Fruit fly (Drosophila melanogaster): ENCODE measurements around the gene CG15812.

CG15812 gene

DNA sequence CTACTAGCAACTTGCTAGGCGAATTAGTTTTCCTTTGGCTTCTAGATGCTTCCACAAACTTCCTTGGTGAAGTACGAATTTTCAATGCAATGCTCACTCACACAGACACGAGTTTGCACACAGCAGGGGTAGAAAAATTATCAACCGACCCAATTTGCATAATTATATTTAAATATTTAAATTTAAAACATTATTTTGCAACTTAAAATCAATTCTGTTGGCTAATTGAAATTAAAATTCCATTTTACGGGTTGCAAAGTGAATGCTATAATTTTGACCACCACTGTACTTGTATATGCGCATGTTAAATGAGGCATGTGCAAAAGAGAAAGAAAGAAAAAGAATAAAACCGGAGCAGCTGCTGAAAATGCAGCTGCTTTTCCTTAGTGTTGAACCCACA, 34.3 kb downstream of the CG15812 start (continued):
- peak; percentile 91 for TF ChIP-seq Med (GFP tag)
- peak; percentile 89 for TF ChIP-seq ken (GFP tag; IDR thresholded peaks at IDR 0.05)
- TF ChIP-seq pita (GFP tag; optimal IDR thresholded peaks at IDR 0.05): no peak
- peak; percentile 77 for TF ChIP-seq Taf1 (GFP tag; IDR thresholded peaks at IDR 0.05)
- TF ChIP-seq Ptx1 (GFP tag; IDR thresholded peaks at IDR 0.05): peak; percentile 95
- TF ChIP-seq Xbp1 (GFP tag; optimal IDR thresholded peaks at IDR 0.05): peak; percentile 93
- no peak for TF ChIP-seq Bgb (GFP tag; IDR thresholded peaks at IDR 0.05; ENCODE audit: partially characterized antibody)
- peak; percentile 96 for TF ChIP-seq gem (tag; optimal IDR thresholded peaks at IDR 0.05)
- TF ChIP-seq CG7357 (GFP tag; IDR thresholded peaks at IDR 0.05): peak; percentile 82
- peak; percentile 80 for TF ChIP-seq al (GFP tag; IDR thresholded peaks at IDR 0.05)
- no peak for TF ChIP-seq crc (GFP tag; optimal IDR thresholded peaks at IDR 0.05)
- peak; percentile 29 for TF ChIP-seq jumu (GFP tag; optimal IDR thresholded peaks at IDR 0.05)
- peak in 1 of 2 experiments; percentile 11 for TF ChIP-seq insv (GFP tag; optimal IDR thresholded peaks at IDR 0.05)
- TF ChIP-seq her (GFP tag; optimal IDR thresholded peaks at IDR 0.05): no peak
- TF ChIP-seq B-H2 (GFP tag; optimal IDR thresholded peaks at IDR 0.05): peak; percentile 58
- peak; percentile 86 for TF ChIP-seq Gsc (GFP tag; IDR thresholded peaks at IDR 0.05)
- TF ChIP-seq org-1 (GFP tag; optimal IDR thresholded peaks at IDR 0.05): peak; percentile 87
- no peak for TF ChIP-seq CG7786 (GFP tag; optimal IDR thresholded peaks at IDR 0.05)
- TF ChIP-seq tio (GFP tag; optimal IDR thresholded peaks at IDR 0.05): peak; percentile 88
- no peak for TF ChIP-seq dm (GFP tag; optimal IDR thresholded peaks at IDR 0.05)
- TF ChIP-seq br (optimal IDR thresholded peaks at IDR 0.05): no peak
- peak; percentile 88 for TF ChIP-seq CG1233 (GFP tag; optimal IDR thresholded peaks at IDR 0.05)
- peak; percentile 92 for TF ChIP-seq CG11247 (GFP tag; IDR thresholded peaks at IDR 0.05)
- TF ChIP-seq row (GFP tag; IDR thresholded peaks at IDR 0.05): peak; percentile 95
- TF ChIP-seq esg (GFP tag; conservative IDR thresholded peaks at IDR 0.05): peak; percentile 89
- TF ChIP-seq CG34224 (GFP tag; IDR thresholded peaks at IDR 0.05; ENCODE audit: partially characterized antibody): no peak
- peak in 1 of 2 experiments; percentile 53 for TF ChIP-seq crp (GFP tag; optimal IDR thresholded peaks at IDR 0.05)
- peak; percentile 94 for TF ChIP-seq Asciz (GFP tag; optimal IDR thresholded peaks at IDR 0.05)
- TF ChIP-seq shn (GFP tag; optimal IDR thresholded peaks at IDR 0.05): no peak
- TF ChIP-seq fru (optimal IDR thresholded peaks at IDR 0.05): no peak
- peak; percentile 66 for TF ChIP-seq CG16863 (GFP tag; optimal IDR thresholded peaks at IDR 0.05)
- no peak for TF ChIP-seq h (optimal IDR thresholded peaks at IDR 0.05)
- peak; percentile 78 for TF ChIP-seq CG9215 (GFP tag; IDR thresholded peaks at IDR 0.05)
- TF ChIP-seq ftz-f1 (GFP tag; optimal IDR thresholded peaks at IDR 0.05): no peak
- TF ChIP-seq toy (GFP tag; IDR thresholded peaks at IDR 0.05): peak; percentile 72
- TF ChIP-seq zen (tag; optimal IDR thresholded peaks at IDR 0.05): peak; percentile 97
- peak; percentile 92 for TF ChIP-seq CG17385 (GFP tag; optimal IDR thresholded peaks at IDR 0.05)
- no peak for TF ChIP-seq hth (optimal IDR thresholded peaks at IDR 0.05)
- TF ChIP-seq gro (GFP tag; optimal IDR thresholded peaks at IDR 0.05): peak; percentile 42
- no peak for TF ChIP-seq gfzf (GFP tag; optimal IDR thresholded peaks at IDR 0.05)
- TF ChIP-seq CG17829 (tag; optimal IDR thresholded peaks at IDR 0.05): peak; percentile 95
- TF ChIP-seq jigr1 (GFP tag; IDR thresholded peaks at IDR 0.05): peak; percentile 90
- peak; percentile 95 for TF ChIP-seq HLH3B (GFP tag; IDR thresholded peaks at IDR 0.05)
- TF ChIP-seq MTF-1 (GFP tag; optimal IDR thresholded peaks at IDR 0.05; ENCODE audit: borderline replicate concordance): peak; percentile 89
- TF ChIP-seq pho (GFP tag; optimal IDR thresholded peaks at IDR 0.05): peak; percentile 29
- TF ChIP-seq danr (GFP tag; IDR thresholded peaks at IDR 0.05): peak; percentile 85
- TF ChIP-seq CG4820 (GFP tag; optimal IDR thresholded peaks at IDR 0.05): peak; percentile 87
- peak; percentile 88 for TF ChIP-seq Gug (GFP tag; IDR thresholded peaks at IDR 0.05)
- no peak for TF ChIP-seq Kr (GFP tag; optimal IDR thresholded peaks at IDR 0.05)
- peak; percentile 88 for TF ChIP-seq Nf-YA (GFP tag; IDR thresholded peaks at IDR 0.05)
- TF ChIP-seq sd (tag; optimal IDR thresholded peaks at IDR 0.05): peak; percentile 79
- TF ChIP-seq CG11723 (GFP tag; optimal IDR thresholded peaks at IDR 0.05): peak; percentile 83
- TF ChIP-seq btn (GFP tag; optimal IDR thresholded peaks at IDR 0.05): no peak
